Fruit fly (Drosophila melanogaster) whole organism, embryonic: ENCODE data around the gene mav.

ENCODE experiments used
- C15 ChIP-seq: fragments of 200-800 bp; sonication (Bioruptor generic); IDR thresholded peaks from 3 replicates; pipeline ENCODE4 v1.3.6; 2022; ENCODE audit warnings: missing biosample characterization, missing genetic modification characterization
- CG10321 ChIP-seq: fragments of 200-800 bp; sonication (Bioruptor generic); IDR thresholded peaks from 2 replicates; pipeline ENCODE4 v1.3.6; 2022; ENCODE audit warnings: missing biosample characterization, missing genetic modification characterization
- CG12769 ChIP-seq: fragments of 200-800 bp; sonication (Bioruptor generic); optimal IDR thresholded peaks from 2 replicates; lab custom pipeline; 2019; ENCODE audit warnings: missing biosample characterization, mild to moderate bottlenecking, missing genetic modification characterization, moderate library complexity
- CG12942 ChIP-seq: fragments of 200-800 bp; sonication (Bioruptor generic); optimal IDR thresholded peaks from 3 replicates; lab custom pipeline; 2016; ENCODE audit warnings: missing biosample characterization, missing genetic modification characterization
- CG13123 ChIP-seq: fragments of 200-800 bp; sonication (Bioruptor generic); optimal IDR thresholded peaks from 2 replicates; lab custom pipeline; 2016; ENCODE audit warnings: missing biosample characterization, missing genetic modification characterization
- CG15011 ChIP-seq: fragments of 200-800 bp; sonication (Bioruptor generic); optimal IDR thresholded peaks from 3 replicates; lab custom pipeline; 2018; ENCODE audit warnings: missing biosample characterization, mild to moderate bottlenecking, missing genetic modification characterization
- CG1529 ChIP-seq: fragments of 200-800 bp; sonication (Bioruptor generic); optimal IDR thresholded peaks from 3 replicates; lab custom pipeline; 2018; ENCODE audit warnings: missing biosample characterization, missing genetic modification characterization
- CG17359 ChIP-seq: fragments of 200-800 bp; sonication (Bioruptor generic); optimal IDR thresholded peaks from 3 replicates; lab custom pipeline; 2018; ENCODE audit warnings: missing biosample characterization, mild to moderate bottlenecking, missing genetic modification characterization, moderate library complexity
- CG17385 ChIP-seq: fragments of 200-800 bp; sonication (Bioruptor generic); optimal IDR thresholded peaks from 3 replicates; lab custom pipeline; 2018; ENCODE audit warnings: missing biosample characterization, mild to moderate bottlenecking, missing genetic modification characterization
- CG1832 ChIP-seq: fragments of 200-800 bp; sonication (Bioruptor generic); optimal IDR thresholded peaks from 2 replicates; lab custom pipeline; 2017; ENCODE audit warnings: missing biosample characterization, mild to moderate bottlenecking, missing genetic modification characterization, inconsistent platforms
- CG2120 ChIP-seq: fragments of 200-800 bp; sonication (Bioruptor generic); optimal IDR thresholded peaks from 3 replicates; lab custom pipeline; 2016; ENCODE audit warnings: missing biosample characterization, missing genetic modification characterization
- CG30020 ChIP-seq: fragments of 200-800 bp; optimal IDR thresholded peaks from 2 replicates; lab custom pipeline; 2019; ENCODE audit warnings: missing biosample characterization, mild to moderate bottlenecking, missing genetic modification characterization, moderate library complexity
- CG4730 ChIP-seq: fragments of 200-800 bp; sonication (Bioruptor generic); IDR thresholded peaks from 2 replicates; pipeline ENCODE4 v1.3.6; 2022; ENCODE audit warnings: missing biosample characterization, missing genetic modification characterization
- CG5953 ChIP-seq: fragments of 200-800 bp; sonication (Bioruptor generic); IDR thresholded peaks from 2 replicates; pipeline ENCODE4 v1.3.6; 2022; ENCODE audit warnings: missing biosample characterization, missing genetic modification characterization
- CG7556 ChIP-seq: fragments of 200-800 bp; sonication (Bioruptor generic); optimal IDR thresholded peaks from 2 replicates; lab custom pipeline; 2017; ENCODE audit warnings: missing biosample characterization, mild to moderate bottlenecking, missing genetic modification characterization
- CG9876 ChIP-seq: fragments of 200-800 bp; sonication (Bioruptor generic); optimal IDR thresholded peaks from 2 replicates; lab custom pipeline; 2016; ENCODE audit warnings: missing biosample characterization, missing genetic modification characterization
- HHEX ChIP-seq: fragments of 200-800 bp; sonication (Bioruptor generic); optimal IDR thresholded peaks from 3 replicates; lab custom pipeline; 2017; ENCODE audit warnings: missing biosample characterization, mild to moderate bottlenecking, missing genetic modification characterization, missing genetic modification reagents
- HLH54F ChIP-seq: fragments of 200-800 bp; sonication (Bioruptor generic); optimal IDR thresholded peaks from 3 replicates; lab custom pipeline; 2016; ENCODE audit warnings: missing biosample characterization, missing genetic modification characterization
- Hey ChIP-seq: fragments of 200-800 bp; sonication (Bioruptor generic); optimal IDR thresholded peaks from 3 replicates; lab custom pipeline; 2018; ENCODE audit warnings: missing biosample characterization, mild to moderate bottlenecking, missing genetic modification characterization
- Hr51 ChIP-seq, 2 experiments: fragments of 200-800 bp; sonication (Bioruptor generic); optimal IDR thresholded peaks; 2 replicates in 1 of 2; 3 replicates in 1 of 2; lab custom pipeline; 2016 to 2018; ENCODE audit warnings: missing biosample characterization in 2 of 2, missing genetic modification characterization in 2 of 2, mild to moderate bottlenecking in 1 of 2, moderate library complexity in 1 of 2
- Hr78 ChIP-seq, 2 experiments: fragments of 200-800 bp in 1 of 2; fragments of >200 bp in 1 of 2; sonication (Bioruptor generic) in 1 of 2; optimal IDR thresholded peaks; 2 replicates each; lab custom pipeline; 2017 to 2019; ENCODE audit warnings: missing biosample characterization in 2 of 2, missing genetic modification characterization in 2 of 2, mild to moderate bottlenecking in 1 of 2, moderate library complexity in 1 of 2
- Lhr ChIP-seq: fragments of 200-800 bp; sonication (Bioruptor generic); optimal IDR thresholded peaks from 3 replicates; lab custom pipeline; 2017; ENCODE audit warnings: mild to moderate bottlenecking, missing biosample characterization, missing genetic modification reagents, missing genetic modification characterization
- MESR4 ChIP-seq: fragments of 200-800 bp; sonication (Bioruptor generic); optimal IDR thresholded peaks from 2 replicates; lab custom pipeline; 2018; ENCODE audit warnings: missing biosample characterization, mild to moderate bottlenecking, missing genetic modification characterization, moderate library complexity
- Med ChIP-seq: fragments of 200-800 bp; sonication (Bioruptor generic); peaks from one replicate; lab custom pipeline; 2016; ENCODE audit warnings: missing biosample characterization, missing genetic modification characterization, mild to moderate bottlenecking, inconsistent platforms, moderate library complexity
- Meics ChIP-seq: fragments of 200-800 bp; sonication (Bioruptor generic); optimal IDR thresholded peaks from 2 replicates; lab custom pipeline; 2017; ENCODE audit warnings: missing biosample characterization, mild to moderate bottlenecking, missing genetic modification characterization
- Sry-β ChIP-seq: fragments of 200-800 bp; sonication (Bioruptor generic); optimal IDR thresholded peaks from 2 replicates; lab custom pipeline; 2018; ENCODE audit warnings: missing biosample characterization, mild to moderate bottlenecking, missing genetic modification characterization, moderate library complexity
- Sry-δ ChIP-seq: fragments of 200-800 bp; sonication (Bioruptor generic); optimal IDR thresholded peaks from 2 replicates; lab custom pipeline; 2016; ENCODE audit warnings: missing biosample characterization, missing genetic modification characterization
- bbx ChIP-seq: fragments of 200-800 bp; sonication (Bioruptor generic); IDR thresholded peaks from 2 replicates; pipeline ENCODE4 v1.3.6; 2022; ENCODE audit warnings: missing biosample characterization, missing genetic modification characterization; ENCODE audit not compliant: partially characterized antibody
- btn ChIP-seq: fragments of 200-800 bp; sonication (Bioruptor generic); optimal IDR thresholded peaks from 2 replicates; lab custom pipeline; 2016; ENCODE audit warnings: missing biosample characterization, missing genetic modification characterization
- cg ChIP-seq: fragments of 200-800 bp; sonication (Bioruptor generic); optimal IDR thresholded peaks from 3 replicates; lab custom pipeline; 2019; ENCODE audit warnings: missing biosample characterization, mild to moderate bottlenecking, missing genetic modification characterization, moderate library complexity
- corto ChIP-seq: fragments of 200-800 bp; sonication (Bioruptor generic); optimal IDR thresholded peaks from 2 replicates; lab custom pipeline; 2016; ENCODE audit warnings: missing biosample characterization, mild to moderate bottlenecking, missing genetic modification characterization, moderate library complexity
- crc ChIP-seq: fragments of 200-800 bp; sonication (Bioruptor generic); optimal IDR thresholded peaks from 2 replicates; lab custom pipeline; 2016; ENCODE audit warnings: missing biosample characterization, missing genetic modification characterization
- crp ChIP-seq, 2 experiments: fragments of 200-800 bp; sonication (Bioruptor generic); optimal IDR thresholded peaks; 2 replicates in 1 of 2; 3 replicates in 1 of 2; lab custom pipeline; 2017; ENCODE audit warnings: missing biosample characterization in 2 of 2, missing genetic modification characterization in 2 of 2, mild to moderate bottlenecking in 1 of 2, moderate library complexity in 1 of 2
- dmrt99B ChIP-seq: fragments of 200-800 bp; sonication (Bioruptor generic); optimal IDR thresholded peaks from 2 replicates; lab custom pipeline; 2018; ENCODE audit warnings: missing biosample characterization, mild to moderate bottlenecking, missing genetic modification characterization, moderate library complexity
- ems ChIP-seq: fragments of 200-800 bp; sonication (Bioruptor generic); optimal IDR thresholded peaks from 3 replicates; lab custom pipeline; 2016; ENCODE audit warnings: missing biosample characterization, missing genetic modification characterization
- gem ChIP-seq: fragments of 200-800 bp; sonication (Bioruptor generic); optimal IDR thresholded peaks from 2 replicates; lab custom pipeline; 2019; ENCODE audit warnings: missing biosample characterization, mild to moderate bottlenecking, missing genetic modification characterization, moderate library complexity
- insv ChIP-seq, 2 experiments: fragments of 200-800 bp; sonication (Bioruptor generic); optimal IDR thresholded peaks; 3 replicates each; lab custom pipeline; 2016 to 2018; ENCODE audit warnings: missing biosample characterization in 2 of 2, missing genetic modification characterization in 2 of 2
- mam ChIP-seq: fragments of 200-800 bp; sonication (Bioruptor generic); optimal IDR thresholded peaks from 3 replicates; lab custom pipeline; 2016; ENCODE audit warnings: missing biosample characterization, missing genetic modification characterization
- mirr ChIP-seq: fragments of 200-800 bp; sonication (Bioruptor generic); optimal IDR thresholded peaks from 3 replicates; lab custom pipeline; 2018; ENCODE audit warnings: missing biosample characterization, mild to moderate bottlenecking, missing genetic modification characterization
- onecut ChIP-seq: fragments of 200-800 bp; sonication (Bioruptor generic); IDR thresholded peaks from 2 replicates; pipeline ENCODE4 v1.3.6; 2022; ENCODE audit warnings: missing biosample characterization, missing genetic modification characterization
- pfk ChIP-seq: fragments of 200-800 bp; sonication (Bioruptor generic); optimal IDR thresholded peaks from 2 replicates; lab custom pipeline; 2018; ENCODE audit warnings: missing biosample characterization, mild to moderate bottlenecking, missing genetic modification characterization, moderate library complexity
- pros ChIP-seq: fragments of 200-800 bp; sonication (Bioruptor generic); optimal IDR thresholded peaks from 3 replicates; lab custom pipeline; 2019; ENCODE audit warnings: missing biosample characterization, mild to moderate bottlenecking, missing genetic modification characterization, moderate library complexity
- sima ChIP-seq: fragments of 200-800 bp; sonication (Bioruptor generic); optimal IDR thresholded peaks from 2 replicates; lab custom pipeline; 2016; ENCODE audit warnings: missing biosample characterization, missing genetic modification characterization
- sqz ChIP-seq: fragments of 200-800 bp; sonication (Bioruptor generic); optimal IDR thresholded peaks from 3 replicates; lab custom pipeline; 2018; ENCODE audit warnings: missing biosample characterization, mild to moderate bottlenecking, missing genetic modification characterization
- tin ChIP-seq: fragments of 200-800 bp; sonication (Bioruptor generic); optimal IDR thresholded peaks from 3 replicates; lab custom pipeline; 2016; ENCODE audit warnings: missing biosample characterization, missing genetic modification characterization
- vfl ChIP-seq: fragments of 200-800 bp; sonication (Bioruptor generic); optimal IDR thresholded peaks from 2 replicates; lab custom pipeline; 2016; ENCODE audit warnings: missing biosample characterization, missing genetic modification characterization
- wdn ChIP-seq: fragments of 200-800 bp; sonication (Bioruptor generic); IDR thresholded peaks from 2 replicates; pipeline ENCODE4 v1.3.6; 2022; ENCODE audit warnings: missing biosample characterization, missing genetic modification characterization
- wek ChIP-seq: fragments of 200-800 bp; sonication (Bioruptor generic); optimal IDR thresholded peaks from 3 replicates; lab custom pipeline; 2018; ENCODE audit warnings: missing biosample characterization, mild to moderate bottlenecking, missing genetic modification characterization, moderate library complexity
- zen ChIP-seq: fragments of 200-800 bp; sonication (Bioruptor generic); optimal IDR thresholded peaks from 3 replicates; lab custom pipeline; 2018; ENCODE audit warnings: missing biosample characterization, mild to moderate bottlenecking, missing genetic modification characterization, moderate library complexity

The mav gene

DNA sequence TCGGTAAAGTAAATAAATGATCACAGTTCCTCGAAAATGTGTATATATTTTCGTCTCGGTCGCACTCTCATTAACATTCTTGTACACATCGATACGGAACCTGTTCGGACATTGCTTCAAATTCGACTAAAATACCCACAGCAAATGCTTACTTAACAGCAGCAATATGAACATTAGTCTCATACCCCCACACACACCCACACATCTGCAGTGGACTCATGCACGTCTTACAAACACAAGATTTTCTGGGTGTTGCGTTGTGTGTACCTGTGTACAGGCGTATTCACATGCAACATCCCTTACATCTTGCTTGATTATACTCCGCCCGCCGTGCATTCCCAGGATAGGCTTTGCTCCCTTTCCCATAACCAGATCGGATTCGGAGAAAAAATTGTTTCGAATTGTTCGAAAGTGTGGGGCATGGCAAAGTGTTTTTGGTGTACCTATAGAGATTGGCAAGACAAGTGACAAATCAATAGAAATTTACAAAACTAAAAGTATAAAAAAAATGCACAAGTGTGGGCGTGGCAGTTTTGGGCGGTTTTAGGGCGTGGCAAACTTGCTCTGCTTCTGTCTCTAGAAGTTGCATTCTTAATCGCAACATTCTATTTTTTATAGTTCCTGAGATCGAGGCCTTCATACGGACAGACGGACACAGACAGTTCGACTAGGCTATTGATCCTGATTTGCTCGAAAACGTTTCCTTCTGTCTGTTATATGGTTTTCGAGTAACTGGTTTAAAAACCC, at the start of gene mav (continued):
- TF ChIP-seq CG5953 (no peak), CG15011 (GFP tag; lab: Kevin White, UChicago) (no peak), Hey (tag; lab: Kevin White, UChicago) (no peak), cg (GFP tag; lab: Kevin White, UChicago) (peak; percentile 88), CG4730 (GFP tag; lab: Robert Waterston, UW) (no peak), vfl (GFP tag; lab: Kevin White, UChicago) (no peak), CG10321 (GFP tag; lab: Robert Waterston, UW) (peak; percentile 49; the same call in 1 of the 2 replicates), CG13123 (GFP tag; lab: Kevin White, UChicago) (no peak), tin (GFP tag; lab: Kevin White, UChicago) (no peak), onecut (no peak), btn (no peak), corto (GFP tag; lab: Kevin White, UChicago) (peak; percentile 14), Lhr (GFP tag; lab: Kevin White, UChicago) (no peak), CG17359 (tag; lab: Kevin White, UChicago) (peak; percentile 0), insv (GFP tag; optimal IDR thresholded peaks at IDR 0.05; lab: Kevin White, UChicago) (peak in 1 of 2 experiments; percentile 32), bbx (GFP tag; lab: Robert Waterston, UW) (no peak), mam (GFP tag; lab: Kevin White, UChicago) (no peak), ems (no peak), Hr78 (GFP tag; optimal IDR thresholded peaks at IDR 0.05; lab: Kevin White, UChicago) (no peak), crc (GFP tag; lab: Kevin White, UChicago) (no peak), CG2120 (GFP tag; lab: Kevin White, UChicago) (no peak), HHEX (GFP tag; lab: Kevin White, UChicago) (no peak), sqz (GFP tag; lab: Kevin White, UChicago) (no peak), CG7556 (no peak), sima (GFP tag; lab: Kevin White, UChicago) (no peak), C15 (GFP tag; lab: Robert Waterston, UW) (no peak), Sry-β (GFP tag; lab: Kevin White, UChicago) (no peak), CG17385 (GFP tag; lab: Kevin White, UChicago) (no peak), CG12942 (GFP tag; lab: Kevin White, UChicago) (no peak), pfk (GFP tag; lab: Kevin White, UChicago) (peak; percentile 9), dmrt99B (tag; lab: Kevin White, UChicago) (no peak), CG1832 (GFP tag; lab: Kevin White, UChicago) (no peak), CG12769 (peak; percentile 61), wdn (GFP tag; lab: Robert Waterston, UW) (no peak), zen (peak; percentile 46), mirr (no peak), Meics (GFP tag; lab: Kevin White, UChicago) (no peak), Med (GFP tag; lab: Kevin White, UChicago) (peak; percentile 52), Hr51 (GFP tag; optimal IDR thresholded peaks at IDR 0.05; lab: Kevin White, UChicago) (no peak), CG30020 (tag; lab: Kevin White, UChicago) (peak; percentile 72), pros (GFP tag; lab: Kevin White, UChicago) (peak; percentile 74), wek (peak; percentile 39), CG1529 (GFP tag; lab: Kevin White, UChicago) (no peak), Sry-δ (GFP tag; lab: Kevin White, UChicago) (no peak), gem (tag; lab: Kevin White, UChicago) (no peak), CG9876 (GFP tag; lab: Kevin White, UChicago) (no peak), crp (GFP tag; optimal IDR thresholded peaks at IDR 0.05; lab: Kevin White, UChicago) (no peak), MESR4 (GFP tag; lab: Kevin White, UChicago) (peak; percentile 63), HLH54F (GFP tag; lab: Kevin White, UChicago) (no peak)
